Worm (Caenorhabditis elegans): ENCODE measurements around the gene C48B4.7.

C48B4.7 gene

DNA sequence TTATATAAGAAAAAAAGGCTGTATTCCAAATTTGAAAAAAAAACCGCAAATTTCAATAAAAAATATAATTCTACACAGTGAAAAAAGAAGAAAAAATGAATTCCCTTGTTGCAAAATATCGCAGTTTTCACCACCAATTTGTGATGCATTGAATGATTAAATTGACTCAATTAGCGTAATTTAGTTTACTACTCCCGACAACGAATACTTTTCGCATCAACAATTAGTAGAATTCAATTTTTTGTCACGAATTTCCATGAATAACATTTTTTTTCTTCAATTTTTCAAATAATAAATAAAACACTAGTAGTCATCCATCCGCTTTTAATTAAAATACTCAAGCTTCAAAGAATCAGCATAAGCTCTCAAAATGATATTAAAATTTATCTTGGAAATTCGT is 26.1 kb upstream of the C48B4.7 start (continued):
- TF ChIP-seq snpc-1.2 (GFP tag; IDR thresholded peaks at IDR 0.05): no peak
- no peak for TF ChIP-seq set-16 (GFP tag; IDR thresholded peaks at IDR 0.05)
- no peak for TF ChIP-seq nhr-28 (tag; optimal IDR thresholded peaks at IDR 0.05)

DNA sequence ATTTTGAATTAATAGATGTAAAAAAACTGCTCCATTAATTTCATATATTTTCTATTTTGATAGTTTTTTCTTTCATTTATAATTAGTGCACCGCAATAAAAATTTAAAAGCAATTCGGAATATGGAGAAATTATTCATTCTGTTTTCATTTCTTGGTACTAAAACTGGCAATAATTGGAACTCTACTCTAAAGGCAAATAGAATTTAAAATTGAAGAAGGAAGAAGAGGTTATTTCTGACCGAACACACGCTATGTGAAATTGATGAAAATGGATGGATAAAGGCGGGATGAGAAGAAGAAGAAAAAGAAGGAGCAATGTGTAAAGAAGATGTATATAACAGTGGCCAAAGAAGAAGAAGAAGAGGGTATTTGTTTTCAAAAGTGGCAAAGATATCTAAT is 24.0 kb upstream of the C48B4.7 start:
- TF ChIP-seq egl-43 (GFP tag; IDR thresholded peaks at IDR 0.05) (no peak), nhr-28 (tag; optimal IDR thresholded peaks at IDR 0.05) (no peak), skn-1 (tag; optimal IDR thresholded peaks at IDR 0.05) (no peak), madf-9 (GFP tag; conservative IDR thresholded peaks at IDR 0.05) (no peak), ctbp-1 (GFP tag; IDR thresholded peaks at IDR 0.05) (no peak), hlh-11 (tag; optimal IDR thresholded peaks at IDR 0.05) (no peak), F26F4.8 (GFP tag; conservative IDR thresholded peaks at IDR 0.05) (no peak), nhr-42 (GFP tag; IDR thresholded peaks at IDR 0.05) (no peak), tag-97 (GFP tag; IDR thresholded peaks at IDR 0.05) (no peak), ceh-28 (tag; optimal IDR thresholded peaks at IDR 0.05) (no peak), arid-1 (GFP tag; conservative IDR thresholded peaks at IDR 0.05) (no peak), cey-2 (tag; optimal IDR thresholded peaks at IDR 0.05; ENCODE audit: borderline replicate concordance, insufficient read depth) (no peak), duxl-1 (tag; optimal IDR thresholded peaks at IDR 0.05; ENCODE audit: poor library complexity) (no peak), Y5F2A.4 (GFP tag; optimal IDR thresholded peaks at IDR 0.05) (no peak)

DNA sequence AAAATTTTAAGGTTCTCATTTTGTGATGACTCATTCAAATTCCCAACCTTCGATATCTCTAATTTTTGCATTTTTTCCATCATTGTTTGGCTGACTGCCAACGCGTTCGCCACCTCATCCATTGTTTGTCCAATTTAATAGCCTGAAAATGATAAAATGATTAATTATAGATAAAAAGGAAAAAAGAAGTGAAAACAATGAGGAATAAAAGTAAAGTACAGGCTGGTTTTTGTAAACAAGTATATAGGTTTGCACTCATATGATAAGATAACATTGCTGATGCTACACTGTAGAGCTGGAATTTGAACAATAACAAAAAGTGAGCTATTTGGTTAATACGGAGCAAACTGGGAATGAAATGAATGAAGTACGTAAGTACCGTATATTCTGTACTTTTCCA is 23.0 kb upstream of the C48B4.7 start, which contains the start of gene C48B4.3:
TSS of gene C48B4.3 (minus strand) at position 149 of the 400 bp plus-strand sequence.
- TF ChIP-seq php-3 (GFP tag; IDR thresholded peaks at IDR 0.05): peak; percentile 74
- no peak for TF ChIP-seq daf-16 (GFP tag; optimal IDR thresholded peaks at IDR 0.05)
- TF ChIP-seq daf-16 (tag; optimal IDR thresholded peaks at IDR 0.05): peak; percentile 99
- TF ChIP-seq tra-1 (GFP tag; IDR thresholded peaks at IDR 0.05): no peak
- TF ChIP-seq pqm-1 (tag; optimal IDR thresholded peaks at IDR 0.05): peak; percentile 4
- no peak for TF ChIP-seq hmg-1.1 (GFP tag; IDR thresholded peaks at IDR 0.05)
- TF ChIP-seq T26A8.4 (GFP tag; IDR thresholded peaks at IDR 0.05): no peak
- no peak for TF ChIP-seq ceh-28 (tag; optimal IDR thresholded peaks at IDR 0.05)
- TF ChIP-seq attf-4 (tag; optimal IDR thresholded peaks at IDR 0.05): no peak
- peak; percentile 21 for TF ChIP-seq nhr-77 (tag; optimal IDR thresholded peaks at IDR 0.05)
- TF ChIP-seq nhr-111 (GFP tag; optimal IDR thresholded peaks at IDR 0.05): no peak
- peak; percentile 75 for TF ChIP-seq dve-1 (tag; optimal IDR thresholded peaks at IDR 0.05; ENCODE audit: insufficient read depth)
- TF ChIP-seq lsy-2 (tag; optimal IDR thresholded peaks at IDR 0.05): no peak
- TF ChIP-seq hlh-11 (tag; optimal IDR thresholded peaks at IDR 0.05): peak; percentile 14
- peak; percentile 29 for TF ChIP-seq nhr-28 (tag; optimal IDR thresholded peaks at IDR 0.05)
- TF ChIP-seq sdz-12 (GFP tag; optimal IDR thresholded peaks at IDR 0.05): no peak
- no peak for TF ChIP-seq gei-8 (GFP tag; optimal IDR thresholded peaks at IDR 0.05)

DNA sequence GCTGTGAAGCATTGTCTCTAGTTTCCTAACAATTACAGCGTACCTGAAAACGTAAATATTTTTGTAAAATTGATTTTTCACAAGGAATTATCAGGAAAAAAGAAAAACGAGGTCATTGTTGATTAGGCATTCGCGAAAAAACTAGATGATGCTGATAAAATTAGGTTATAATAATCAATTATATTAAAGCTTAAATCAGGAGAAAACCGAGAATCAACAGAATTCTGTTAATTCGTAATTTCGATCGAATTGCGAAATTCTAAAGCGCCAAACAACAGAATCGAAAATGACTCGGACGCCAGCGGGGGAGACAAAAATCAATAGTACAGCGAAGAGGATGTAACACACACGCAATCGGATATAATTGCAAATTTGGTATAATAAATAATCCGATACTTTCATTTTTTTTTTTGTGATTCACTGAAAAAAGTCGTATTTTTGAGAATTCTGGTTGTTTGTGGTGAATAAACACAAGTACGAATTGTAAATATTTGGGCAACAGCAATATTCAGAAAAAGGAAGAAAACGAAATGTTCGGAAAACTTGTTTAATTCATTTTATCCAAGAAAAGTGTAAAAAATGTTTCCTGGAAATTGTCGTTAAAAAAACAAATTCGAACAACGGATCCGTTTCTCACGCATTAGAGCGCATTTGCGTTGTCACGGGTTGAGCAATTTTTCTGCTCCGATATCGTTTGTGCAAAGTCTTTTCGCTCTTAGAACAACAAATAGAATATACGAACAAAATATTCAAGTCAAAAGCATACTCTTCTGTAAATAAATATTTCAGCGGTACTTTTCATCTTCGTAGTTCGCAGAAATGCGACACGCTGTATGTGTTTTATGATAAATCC is 21.0 kb upstream of the C48B4.7 start, which contains the start of gene ced-7:
TSS of gene ced-7 (minus strand) at position 51 of the 853 bp plus-strand sequence.
- TF ChIP-seq nhr-102 (tag; optimal IDR thresholded peaks at IDR 0.05) (no peak), fkh-10 (GFP tag; optimal IDR thresholded peaks at IDR 0.05) (no peak), nhr-10 (tag; optimal IDR thresholded peaks at IDR 0.05) (no peak), tra-1 (GFP tag; IDR thresholded peaks at IDR 0.05) (no peak), php-3 (GFP tag; IDR thresholded peaks at IDR 0.05) (no peak), F49E8.2 (tag; optimal IDR thresholded peaks at IDR 0.05; ENCODE audit: borderline replicate concordance) (no peak), snpc-1.2 (GFP tag; IDR thresholded peaks at IDR 0.05) (no peak), ztf-7 (tag; optimal IDR thresholded peaks at IDR 0.05) (no peak), lin-1 (GFP tag; IDR thresholded peaks at IDR 0.05) (no peak), hlh-30 (tag; optimal IDR thresholded peaks at IDR 0.05; ENCODE audit: insufficient read depth) (peak; percentile 87), unc-39 (tag; optimal IDR thresholded peaks at IDR 0.05) (no peak), lin-29 (GFP tag; IDR thresholded peaks at IDR 0.05) (no peak), mxl-2 (GFP tag; conservative IDR thresholded peaks at IDR 0.05) (no peak), unc-62 (GFP tag; optimal IDR thresholded peaks at IDR 0.05 in 1 of 2) (peak in 1 of 2 experiments; percentile 45), unc-62 (tag; optimal IDR thresholded peaks at IDR 0.05) (no peak), F26F4.8 (GFP tag; conservative IDR thresholded peaks at IDR 0.05) (no peak), mxl-3 (GFP tag; optimal IDR thresholded peaks at IDR 0.05) (no peak), daf-16 (GFP tag; optimal IDR thresholded peaks at IDR 0.05) (no peak), daf-16 (tag; optimal IDR thresholded peaks at IDR 0.05) (peak; percentile 77), arid-1 (GFP tag; conservative IDR thresholded peaks at IDR 0.05) (no peak), ceh-44 (GFP tag; IDR thresholded peaks at IDR 0.05) (no peak)

Measured in whole organism, L4 larva.